Fruit fly (Drosophila melanogaster) whole organism, embryonic: ENCODE data around the gene alpha4GT2.

ENCODE experiments used
- Aef1 ChIP-seq: fragments of 200-800 bp; sonication (Bioruptor generic); IDR thresholded peaks from 3 replicates; pipeline ENCODE4 v1.3.6; 2022; ENCODE audit warnings: missing biosample characterization, missing genetic modification characterization
- Bteb2 ChIP-seq: fragments of 200-800 bp; sonication (Bioruptor generic); optimal IDR thresholded peaks from 2 replicates; lab custom pipeline; 2016; ENCODE audit warnings: missing biosample characterization, missing genetic modification characterization
- CG10147 ChIP-seq: fragments of 200-800 bp; sonication (Bioruptor generic); optimal IDR thresholded peaks from 2 replicates; lab custom pipeline; 2019; ENCODE audit warnings: missing biosample characterization, mild to moderate bottlenecking, missing genetic modification characterization, moderate library complexity
- CG10979 ChIP-seq: fragments of 200-800 bp; sonication (Bioruptor generic); optimal IDR thresholded peaks from 2 replicates; lab custom pipeline; 2018; ENCODE audit warnings: missing biosample characterization, mild to moderate bottlenecking, missing genetic modification characterization, moderate library complexity
- CG11085 ChIP-seq: fragments of 200-800 bp; sonication (Bioruptor generic); IDR thresholded peaks from 2 replicates; pipeline ENCODE4 v1.3.6; 2022; ENCODE audit warnings: missing biosample characterization, missing genetic modification characterization
- CG12071 ChIP-seq: fragments of 200-800 bp; sonication (Bioruptor generic); optimal IDR thresholded peaks from 3 replicates; lab custom pipeline; 2018; ENCODE audit warnings: missing biosample characterization, mild to moderate bottlenecking, missing genetic modification characterization
- CG14050 ChIP-seq: fragments of 200-800 bp; sonication (Bioruptor generic); IDR thresholded peaks from 3 replicates; pipeline ENCODE4 v1.3.6; 2022; ENCODE audit warnings: missing biosample characterization, missing genetic modification characterization
- CG14710 ChIP-seq: fragments of 200-800 bp; sonication (Bioruptor generic); optimal IDR thresholded peaks from 3 replicates; lab custom pipeline; 2019; ENCODE audit warnings: missing biosample characterization, mild to moderate bottlenecking, missing genetic modification characterization, moderate library complexity
- CG14860 ChIP-seq: fragments of 200-800 bp; sonication (Bioruptor generic); IDR thresholded peaks from 3 replicates; pipeline ENCODE4 v1.3.6; 2022; ENCODE audit warnings: missing biosample characterization, missing genetic modification characterization; ENCODE audit not compliant: partially characterized antibody
- CG1529 ChIP-seq: fragments of 200-800 bp; sonication (Bioruptor generic); optimal IDR thresholded peaks from 3 replicates; lab custom pipeline; 2018; ENCODE audit warnings: missing biosample characterization, missing genetic modification characterization
- CG15514 ChIP-seq: fragments of 200-800 bp; sonication (Bioruptor generic); optimal IDR thresholded peaks from 3 replicates; lab custom pipeline; 2017; ENCODE audit warnings: missing biosample characterization, missing genetic modification characterization, mild to moderate bottlenecking, moderate library complexity, missing genetic modification reagents
- CG17328 ChIP-seq: fragments of 200-800 bp; sonication (Bioruptor generic); IDR thresholded peaks from 2 replicates; pipeline ENCODE4 v1.3.6; 2022; ENCODE audit warnings: missing biosample characterization, missing genetic modification characterization
- CG18476 ChIP-seq: fragments of 200-800 bp; sonication (Bioruptor generic); optimal IDR thresholded peaks from 2 replicates; lab custom pipeline; 2016; ENCODE audit warnings: missing biosample characterization, mild to moderate bottlenecking, missing genetic modification characterization
- CG3163 ChIP-seq: fragments of 200-800 bp; sonication (Bioruptor generic); optimal IDR thresholded peaks from 3 replicates; lab custom pipeline; 2016; ENCODE audit warnings: missing biosample characterization, missing genetic modification characterization
- CG33213 ChIP-seq: fragments of 200-800 bp; sonication (Bioruptor generic); optimal IDR thresholded peaks from 3 replicates; lab custom pipeline; 2016; ENCODE audit warnings: missing biosample characterization, missing genetic modification characterization
- CG4707 ChIP-seq: fragments of 200-800 bp; sonication (Bioruptor generic); optimal IDR thresholded peaks from 2 replicates; lab custom pipeline; 2018; ENCODE audit warnings: missing biosample characterization, mild to moderate bottlenecking, missing genetic modification characterization, moderate library complexity
- CG6854 ChIP-seq: fragments of 200-800 bp; sonication (Bioruptor generic); optimal IDR thresholded peaks from 3 replicates; lab custom pipeline; 2017; ENCODE audit warnings: missing biosample characterization, mild to moderate bottlenecking, missing genetic modification characterization
- CG7839 ChIP-seq: fragments of 200-800 bp; sonication (Bioruptor generic); optimal IDR thresholded peaks from 3 replicates; lab custom pipeline; 2018; ENCODE audit warnings: missing biosample characterization, mild to moderate bottlenecking, missing genetic modification characterization, moderate library complexity
- CG8281 ChIP-seq: fragments of 200-800 bp; sonication (Bioruptor generic); optimal IDR thresholded peaks from 2 replicates; lab custom pipeline; 2018; ENCODE audit warnings: missing biosample characterization, mild to moderate bottlenecking, missing genetic modification characterization, moderate library complexity
- CHES-1-like ChIP-seq: fragments of 200-800 bp; sonication (Bioruptor generic); optimal IDR thresholded peaks from 2 replicates; lab custom pipeline; 2016; ENCODE audit warnings: missing biosample characterization, missing genetic modification characterization
- Drgx ChIP-seq: fragments of 200-800 bp; sonication (Bioruptor generic); IDR thresholded peaks from 2 replicates; pipeline ENCODE4 v1.3.6; 2022; ENCODE audit warnings: missing biosample characterization, missing genetic modification characterization
- E2f2 ChIP-seq: fragments of 200-800 bp; sonication (Bioruptor generic); IDR thresholded peaks from 2 replicates; pipeline ENCODE4 v1.3.6; 2022; ENCODE audit warnings: missing biosample characterization, missing genetic modification characterization
- Elba2 ChIP-seq: fragments of 200-800 bp; sonication (Bioruptor generic); optimal IDR thresholded peaks from 3 replicates; lab custom pipeline; 2016; ENCODE audit warnings: missing biosample characterization, missing genetic modification characterization
- Fer1 ChIP-seq: fragments of 200-800 bp; sonication (Bioruptor generic); optimal IDR thresholded peaks from 2 replicates; lab custom pipeline; 2017; ENCODE audit warnings: missing biosample characterization, mild to moderate bottlenecking, missing genetic modification characterization
- Fer3 ChIP-seq: fragments of 200-800 bp; sonication (Bioruptor generic); optimal IDR thresholded peaks from 2 replicates; lab custom pipeline; 2018; ENCODE audit warnings: missing biosample characterization, mild to moderate bottlenecking, missing genetic modification characterization, moderate library complexity
- HLH3B ChIP-seq: fragments of 200-800 bp; sonication (Bioruptor generic); IDR thresholded peaks from 2 replicates; pipeline ENCODE4 v1.3.6; 2022; ENCODE audit warnings: missing biosample characterization, missing genetic modification characterization
- Hand ChIP-seq: fragments of 200-800 bp; sonication (Bioruptor generic); optimal IDR thresholded peaks from 2 replicates; lab custom pipeline; 2017; ENCODE audit warnings: mild to moderate bottlenecking, missing biosample characterization, missing genetic modification reagents, missing genetic modification characterization
- HmgD ChIP-seq: fragments of 200-800 bp; sonication (Bioruptor generic); optimal IDR thresholded peaks from 3 replicates; lab custom pipeline; 2016; ENCODE audit warnings: missing biosample characterization, missing genetic modification characterization
- Hmr ChIP-seq: fragments of 200-800 bp; sonication (Bioruptor generic); optimal IDR thresholded peaks from 3 replicates; lab custom pipeline; 2017; ENCODE audit warnings: mild to moderate bottlenecking, missing biosample characterization, missing genetic modification reagents, missing genetic modification characterization
- Nf-YC ChIP-seq: fragments of 200-800 bp; optimal IDR thresholded peaks from 3 replicates; lab custom pipeline; 2019; ENCODE audit warnings: missing biosample characterization, mild to moderate bottlenecking, missing genetic modification characterization, moderate library complexity
- Pdp1 ChIP-seq, 2 experiments: fragments of 200-800 bp; sonication (Bioruptor generic); optimal IDR thresholded peaks; 3 replicates each; lab custom pipeline; 2016; ENCODE audit warnings: missing biosample characterization in 2 of 2, missing genetic modification characterization in 2 of 2, mild to moderate bottlenecking in 1 of 2, moderate library complexity in 1 of 2
- Xbp1 ChIP-seq: fragments of 200-800 bp; sonication (Bioruptor generic); optimal IDR thresholded peaks from 3 replicates; lab custom pipeline; 2016; ENCODE audit warnings: missing biosample characterization, mild to moderate bottlenecking, missing genetic modification characterization
- amos ChIP-seq: fragments of 200-800 bp; sonication (Bioruptor generic); IDR thresholded peaks from 2 replicates; pipeline ENCODE4 v1.3.6; 2022; ENCODE audit warnings: missing biosample characterization, missing genetic modification characterization; ENCODE audit not compliant: partially characterized antibody
- ase ChIP-seq: fragments of 200-800 bp; sonication (Bioruptor generic); IDR thresholded peaks from 3 replicates; pipeline ENCODE4 v1.3.6; 2022; ENCODE audit warnings: missing biosample characterization, missing genetic modification characterization
- btn ChIP-seq: fragments of 200-800 bp; sonication (Bioruptor generic); optimal IDR thresholded peaks from 2 replicates; lab custom pipeline; 2016; ENCODE audit warnings: missing biosample characterization, missing genetic modification characterization
- croc ChIP-seq: fragments of 200-800 bp; sonication (Bioruptor generic); conservative IDR thresholded peaks from 3 replicates; pipeline ENCODE4 v1.3.6; 2022; ENCODE audit warnings: missing biosample characterization, missing genetic modification characterization
- cwo ChIP-seq: fragments of 200-800 bp; sonication (Bioruptor generic); optimal IDR thresholded peaks from 3 replicates; lab custom pipeline; 2017; ENCODE audit warnings: missing biosample characterization, missing genetic modification characterization, mild to moderate bottlenecking, moderate library complexity, missing genetic modification reagents
- danr ChIP-seq: fragments of 200-800 bp; sonication (Bioruptor generic); IDR thresholded peaks from 2 replicates; pipeline ENCODE4 v1.3.6; 2022; ENCODE audit warnings: missing biosample characterization, missing genetic modification characterization
- dati ChIP-seq: fragments of 200-800 bp; sonication (Bioruptor generic); IDR thresholded peaks from 2 replicates; pipeline ENCODE4 v1.3.6; 2022; ENCODE audit warnings: missing biosample characterization, missing genetic modification characterization
- dmrt99B ChIP-seq: fragments of 200-800 bp; sonication (Bioruptor generic); optimal IDR thresholded peaks from 2 replicates; lab custom pipeline; 2018; ENCODE audit warnings: missing biosample characterization, mild to moderate bottlenecking, missing genetic modification characterization, moderate library complexity
- gem ChIP-seq: fragments of 200-800 bp; sonication (Bioruptor generic); optimal IDR thresholded peaks from 2 replicates; lab custom pipeline; 2019; ENCODE audit warnings: missing biosample characterization, mild to moderate bottlenecking, missing genetic modification characterization, moderate library complexity
- hkb ChIP-seq, 2 experiments: fragments of 200-800 bp in 1 of 2; fragments of >200 bp in 1 of 2; sonication (Bioruptor generic) in 1 of 2; IDR thresholded peaks in 1 of 2; optimal IDR thresholded peaks in 1 of 2; 2 replicates each; pipeline versions ENCODE4 v1.3.6 to Lab custom; 2017 to 2022; ENCODE audit warnings: missing biosample characterization in 1 of 2, missing genetic modification characterization in 1 of 2
- nerfin-1 ChIP-seq: fragments of 200-800 bp; sonication (Bioruptor generic); optimal IDR thresholded peaks from 3 replicates; lab custom pipeline; 2019; ENCODE audit warnings: missing biosample characterization, mild to moderate bottlenecking, missing genetic modification characterization, moderate library complexity
- otp ChIP-seq: fragments of 200-800 bp; sonication (Bioruptor generic); IDR thresholded peaks from 3 replicates; pipeline ENCODE4, ENCODE4 v1.3.6; 2022; ENCODE audit warnings: missing biosample characterization, missing genetic modification characterization
- pnt ChIP-seq: fragments of 200-800 bp; sonication (Bioruptor generic); optimal IDR thresholded peaks from 3 replicates; lab custom pipeline; 2016; ENCODE audit warnings: missing biosample characterization, missing genetic modification characterization
- salm ChIP-seq: fragments of 200-800 bp; sonication (Bioruptor generic); optimal IDR thresholded peaks from 2 replicates; lab custom pipeline; 2018; ENCODE audit warnings: missing biosample characterization, mild to moderate bottlenecking, missing genetic modification characterization
- sd ChIP-seq: fragments of 200-800 bp; sonication (Bioruptor generic); optimal IDR thresholded peaks from 3 replicates; lab custom pipeline; 2018; ENCODE audit warnings: missing biosample characterization, mild to moderate bottlenecking, missing genetic modification characterization, moderate library complexity
- tna ChIP-seq: fragments of 200-800 bp; sonication (Bioruptor generic); IDR thresholded peaks from 2 replicates; pipeline ENCODE4 v1.3.6; 2022; ENCODE audit warnings: missing biosample characterization, missing genetic modification characterization; ENCODE audit not compliant: partially characterized antibody
- usp ChIP-seq: fragments of >200 bp; optimal IDR thresholded peaks from 2 replicates; lab custom pipeline; 2017; ENCODE audit warnings: missing biosample characterization, missing genetic modification characterization
- wor ChIP-seq: fragments of 200-800 bp; sonication (Bioruptor generic); IDR thresholded peaks from 2 replicates; pipeline ENCODE4 v1.3.6; 2022; ENCODE audit warnings: missing biosample characterization, missing genetic modification characterization

The alpha4GT2 gene

DNA sequence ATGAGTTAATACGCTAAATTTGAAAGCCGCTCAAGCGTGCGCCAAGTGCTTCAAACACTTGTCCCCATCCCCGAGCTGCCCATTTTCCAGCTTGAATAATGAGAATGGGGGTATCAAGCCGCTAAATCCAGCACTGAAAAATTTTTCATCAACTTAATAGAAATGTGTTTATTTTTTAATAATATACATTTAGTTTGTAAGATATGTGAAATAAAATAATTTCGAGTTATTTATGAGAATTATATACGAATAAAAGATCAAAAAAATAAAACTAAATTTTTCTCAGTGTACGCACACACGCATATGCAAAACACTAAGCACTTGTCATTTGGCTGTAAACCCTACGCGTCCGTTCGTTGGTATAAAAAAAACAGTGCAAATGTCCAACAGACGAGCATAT, 22.8 kb downstream of the alpha4GT2 start (continued):
- no peak for TF ChIP-seq CG10979 (tag; lab: Kevin White, UChicago)
- TF ChIP-seq dati (GFP tag; lab: Robert Waterston, UW), result no peak
- TF ChIP-seq CG14050, result no peak
- TF ChIP-seq Pdp1 (GFP tag; optimal IDR thresholded peaks at IDR 0.05; lab: Kevin White, UChicago), result no peak
- no peak for TF ChIP-seq CG14710 (tag; lab: Kevin White, UChicago)
- TF ChIP-seq CG8281, result no peak
- no peak for TF ChIP-seq Aef1
- TF ChIP-seq btn (GFP tag; lab: Kevin White, UChicago), result no peak
- peak; percentile 48; the same call in 1 of the 2 replicates for TF ChIP-seq Drgx (GFP tag; lab: Robert Waterston, UW)
- TF ChIP-seq gem (tag; lab: Kevin White, UChicago), result peak; percentile 46
- no peak for TF ChIP-seq usp
- no peak for TF ChIP-seq CG12071
- TF ChIP-seq Elba2 (GFP tag; lab: Kevin White, UChicago), result no peak
- no peak for TF ChIP-seq hkb (optimal IDR thresholded peaks at IDR 0.05; lab: Kevin White, UChicago)
- TF ChIP-seq hkb (GFP tag; IDR thresholded peaks at IDR 0.05; lab: Robert Waterston, UW), result peak; percentile 51; the same call in 1 of the 2 replicates
- peak; percentile 35 for TF ChIP-seq dmrt99B (tag; lab: Kevin White, UChicago)
- no peak for TF ChIP-seq tna
- peak; percentile 25 for TF ChIP-seq CG10147
- no peak for TF ChIP-seq CG4707 (GFP tag; lab: Kevin White, UChicago)
- 0 out of 2 replicates have a peak, but pooled peaks have one; percentile 7 for TF ChIP-seq danr
- TF ChIP-seq Hmr, result peak; percentile 51
- TF ChIP-seq salm (tag; lab: Kevin White, UChicago), result no peak
- peak; percentile 23 for TF ChIP-seq CG6854
- TF ChIP-seq cwo, result peak; percentile 25
- no peak for TF ChIP-seq CG14860 (GFP tag; lab: Robert Waterston, UW)
- TF ChIP-seq nerfin-1, result no peak
- TF ChIP-seq Hand (GFP tag; lab: Kevin White, UChicago), result no peak
- TF ChIP-seq CG17328 (GFP tag; lab: Robert Waterston, UW), result 0 out of 2 replicates have a peak, but pooled peaks have one; percentile 18
- TF ChIP-seq CG3163 (GFP tag; lab: Kevin White, UChicago), result no peak
- no peak for TF ChIP-seq wor
- TF ChIP-seq CG7839 (tag; lab: Kevin White, UChicago), result peak; percentile 33
- no peak for TF ChIP-seq CHES-1-like (GFP tag; lab: Kevin White, UChicago)
- TF ChIP-seq ase (GFP tag; lab: Robert Waterston, UW), result no peak
- no peak for TF ChIP-seq Nf-YC
- TF ChIP-seq otp (GFP tag; lab: Robert Waterston, UW), result no peak
- no peak for TF ChIP-seq sd (tag; lab: Kevin White, UChicago)
- TF ChIP-seq Fer3 (tag; lab: Kevin White, UChicago), result peak; percentile 14
- TF ChIP-seq HLH3B (GFP tag; lab: Robert Waterston, UW), result peak; percentile 52
- no peak for TF ChIP-seq CG11085 (GFP tag; lab: Robert Waterston, UW)
- TF ChIP-seq pnt (GFP tag; lab: Kevin White, UChicago), result no peak
- peak; percentile 65 for TF ChIP-seq Fer1
- TF ChIP-seq Xbp1 (GFP tag; lab: Kevin White, UChicago), result no peak
- TF ChIP-seq CG18476 (GFP tag; lab: Kevin White, UChicago), result no peak
- no peak for TF ChIP-seq Bteb2 (GFP tag; lab: Kevin White, UChicago)
- no peak for TF ChIP-seq HmgD (GFP tag; lab: Kevin White, UChicago)
- no peak for TF ChIP-seq CG33213
- TF ChIP-seq E2f2 (GFP tag; lab: Robert Waterston, UW), result no peak
- no peak for TF ChIP-seq amos (GFP tag; lab: Robert Waterston, UW)
- no peak for TF ChIP-seq CG1529 (GFP tag; lab: Kevin White, UChicago)
- TF ChIP-seq croc, result no peak
- TF ChIP-seq CG15514 (GFP tag; lab: Kevin White, UChicago), result peak; percentile 26
